Worm (Caenorhabditis elegans) whole organism, L3 larva: Measurements from ENCODE around the gene sri-50.

Experiments
- aly-2 ChIP-seq: fragments of 150-350 bp; optimal IDR thresholded peaks from 2 replicates; lab custom pipeline; 2014; ENCODE audit warnings: missing biosample characterization, missing genetic modification characterization
- ceh-16 ChIP-seq: sonication (generic microtip); optimal IDR thresholded peaks from 2 replicates; lab custom pipeline; 2017; ENCODE audit warnings: missing biosample characterization, missing genetic modification characterization
- ceh-28 ChIP-seq: fragments of 150-350 bp; optimal IDR thresholded peaks from 2 replicates; lab custom pipeline; 2014; ENCODE audit warnings: missing biosample characterization, missing genetic modification reagents, missing genetic modification characterization
- ceh-9 ChIP-seq: sonication (generic microtip); optimal IDR thresholded peaks from 2 replicates; lab custom pipeline; 2018; ENCODE audit warnings: missing biosample characterization, missing genetic modification characterization
- egl-27 ChIP-seq: sonication (generic microtip); optimal IDR thresholded peaks from 4 replicates; lab custom pipeline; 2017; ENCODE audit warnings: missing biosample characterization, missing genetic modification reagents, missing genetic modification characterization
- egl-5 ChIP-seq: fragments of 150-350 bp; optimal IDR thresholded peaks from 2 replicates; lab custom pipeline; 2017; ENCODE audit warnings: missing biosample characterization, missing genetic modification reagents, missing genetic modification characterization, inconsistent platforms
- elt-1 ChIP-seq: fragments of 150-350 bp; optimal IDR thresholded peaks from 2 replicates; lab custom pipeline; 2014; ENCODE audit warnings: missing biosample characterization, missing genetic modification characterization
- elt-3 ChIP-seq, 3 experiments: fragments of 150-350 bp in 1 of 3; sonication (generic microtip) in 2 of 3; optimal IDR thresholded peaks; 2 replicates in 2 of 3; 4 replicates in 1 of 3; lab custom pipeline; 2014 to 2017; ENCODE audit warnings: missing biosample characterization in 3 of 3, missing genetic modification characterization in 3 of 3
- eor-1 ChIP-seq, 2 experiments: fragments of 150-350 bp; optimal IDR thresholded peaks; 2 replicates each; lab custom pipeline; 2014 to 2018; ENCODE audit warnings: missing biosample characterization in 2 of 2, missing genetic modification characterization in 2 of 2
- fkh-10 ChIP-seq: sonication (generic microtip); optimal IDR thresholded peaks from 2 replicates; lab custom pipeline; 2017; ENCODE audit warnings: missing biosample characterization, missing genetic modification reagents, missing genetic modification characterization
- fos-1 ChIP-seq: fragments of 150-350 bp; optimal IDR thresholded peaks from 2 replicates; lab custom pipeline; 2014; ENCODE audit warnings: missing biosample characterization, missing genetic modification characterization
- jun-1 ChIP-seq: fragments of 150-350 bp; optimal IDR thresholded peaks from 2 replicates; lab custom pipeline; 2014; ENCODE audit warnings: missing biosample characterization, missing genetic modification reagents, missing genetic modification characterization
- lin-15B ChIP-seq: fragments of 150-350 bp; optimal IDR thresholded peaks from 2 replicates; lab custom pipeline; 2014; ENCODE audit warnings: missing biosample characterization, missing genetic modification characterization
- lin-39 ChIP-seq: fragments of 150-350 bp; optimal IDR thresholded peaks from 2 replicates; lab custom pipeline; 2018; ENCODE audit warnings: missing biosample characterization, missing genetic modification reagents, missing genetic modification characterization
- lsy-12 ChIP-seq: sonication (generic microtip); optimal IDR thresholded peaks from 2 replicates; lab custom pipeline; 2016; ENCODE audit warnings: mild to moderate bottlenecking, missing genetic modification characterization, missing compliant biosample characterization
- mml-1 ChIP-seq: fragments of 150-350 bp; sonication (generic microtip); optimal IDR thresholded peaks from 3 replicates; lab custom pipeline; 2014; ENCODE audit warnings: missing biosample characterization, missing genetic modification characterization
- nfya-1 ChIP-seq: sonication (generic microtip); optimal IDR thresholded peaks from 2 replicates; lab custom pipeline; 2017; ENCODE audit warnings: missing genetic modification characterization, mild to moderate bottlenecking, missing compliant biosample characterization, antibody characterized with exemption, moderate library complexity; ENCODE audit not compliant: insufficient read depth
- nhr-11 ChIP-seq: fragments of 150-350 bp; optimal IDR thresholded peaks from 2 replicates; lab custom pipeline; 2014; ENCODE audit warnings: missing biosample characterization, missing genetic modification characterization
- nhr-12 ChIP-seq: fragments of 150-350 bp; optimal IDR thresholded peaks from 2 replicates; lab custom pipeline; 2014; ENCODE audit warnings: missing biosample characterization, missing genetic modification characterization
- nhr-23 ChIP-seq: fragments of 150-350 bp; optimal IDR thresholded peaks from 2 replicates; lab custom pipeline; 2014; ENCODE audit warnings: missing biosample characterization, missing genetic modification reagents, missing genetic modification characterization
- nhr-43 ChIP-seq: sonication (generic microtip); optimal IDR thresholded peaks from 2 replicates; lab custom pipeline; 2016; ENCODE audit warnings: mild to moderate bottlenecking, missing genetic modification characterization, missing compliant biosample characterization; ENCODE audit not compliant: poor library complexity, severe bottlenecking
- nhr-67 ChIP-seq: fragments of 150-350 bp; optimal IDR thresholded peaks from 2 replicates; lab custom pipeline; 2014; ENCODE audit warnings: missing biosample characterization, missing genetic modification characterization
- nhr-76 ChIP-seq: fragments of 150-350 bp; sonication (generic microtip); optimal IDR thresholded peaks from 5 replicates; lab custom pipeline; 2014; ENCODE audit warnings: missing biosample characterization, missing genetic modification characterization
- nhr-77 ChIP-seq: fragments of 150-350 bp; optimal IDR thresholded peaks from 2 replicates; lab custom pipeline; 2014; ENCODE audit warnings: missing biosample characterization, missing genetic modification characterization
- pqm-1 ChIP-seq: fragments of 150-350 bp; optimal IDR thresholded peaks from 2 replicates; lab custom pipeline; 2017; ENCODE audit warnings: missing biosample characterization, missing genetic modification characterization, inconsistent platforms
- sea-2 ChIP-seq: fragments of 150-350 bp; sonication (generic microtip); optimal IDR thresholded peaks from 4 replicates; lab custom pipeline; 2014; ENCODE audit warnings: missing biosample characterization, missing genetic modification reagents, missing genetic modification characterization
- snpc-4 ChIP-seq: fragments of 150-350 bp; optimal IDR thresholded peaks from 2 replicates; lab custom pipeline; 2014; ENCODE audit warnings: missing biosample characterization, missing genetic modification characterization
- tbx-2 ChIP-seq: sonication (generic microtip); optimal IDR thresholded peaks from 2 replicates; lab custom pipeline; 2016; ENCODE audit warnings: mild to moderate bottlenecking, missing genetic modification characterization, missing compliant biosample characterization
- unc-39 ChIP-seq: sonication (generic microtip); optimal IDR thresholded peaks from 4 replicates; lab custom pipeline; 2017; ENCODE audit warnings: missing biosample characterization, missing genetic modification characterization
- unc-62 ChIP-seq: fragments of 150-350 bp; sonication (generic microtip); optimal IDR thresholded peaks from 4 replicates; lab custom pipeline; 2014; ENCODE audit warnings: missing biosample characterization, missing genetic modification reagents, missing genetic modification characterization
- zag-1 ChIP-seq: fragments of 150-350 bp; optimal IDR thresholded peaks from 2 replicates; lab custom pipeline; 2014; ENCODE audit warnings: missing biosample characterization, missing genetic modification characterization
- ztf-4 ChIP-seq: fragments of 150-350 bp; optimal IDR thresholded peaks from 2 replicates; lab custom pipeline; 2014; ENCODE audit warnings: missing biosample characterization, missing genetic modification characterization

Gene sri-50

ce11 chrII:3230422-3230821, 26.9 kb downstream of the sri-50 start, which contains the start of gene srh-297:
Gene srh-297 (minus strand): TSS chrII:3230522.
- TF ChIP-seq fkh-10 (GFP tag; lab: Kevin White, UChicago) (no peak), nfya-1 (tag; lab: Kevin White, UChicago) (no peak), nhr-76 (tag; lab: Kevin White, UChicago) (no peak), lsy-12 (no peak), egl-27 (tag; lab: Kevin White, UChicago) (no peak), mml-1 (no peak), ceh-16 (tag; lab: Kevin White, UChicago) (no peak), jun-1 (tag; lab: Kevin White, UChicago) (no peak), nhr-23 (tag; lab: Kevin White, UChicago) (no peak), sea-2 (GFP tag; lab: Kevin White, UChicago) (no peak), tbx-2 (tag; lab: Kevin White, UChicago) (no peak)
- TF ChIP-seq, all 47 proteins: peak for 0

- TF ChIP-seq lsy-12 (no peak), nhr-12 (tag; lab: Kevin White, UChicago) (no peak), lin-39 (tag; lab: Kevin White, UChicago) (no peak), nhr-23 (tag; lab: Kevin White, UChicago) (no peak), ceh-9 (no peak), mml-1 (no peak), unc-62 (GFP tag; lab: Kevin White, UChicago) (no peak), lin-15B (tag; lab: Kevin White, UChicago) (no peak), egl-5 (tag; lab: Kevin White, UChicago) (no peak), nhr-11 (tag; lab: Kevin White, UChicago) (no peak), nhr-67 (tag; lab: Kevin White, UChicago) (no peak), eor-1 (tag; optimal IDR thresholded peaks at IDR 0.05; lab: Kevin White, UChicago) (no peak), egl-27 (tag; lab: Kevin White, UChicago) (no peak), elt-1 (tag; lab: Kevin White, UChicago) (no peak), sea-2 (GFP tag; lab: Kevin White, UChicago) (no peak), snpc-4 (tag; lab: Kevin White, UChicago) (no peak)
These were observed 31.2 kb downstream of the sri-50 start, which contains the start of gene C17F4.8 for ce11 chrII:3234725-3235124. Gene C17F4.8 (minus strand): TSS chrII:3234825.

ce11 chrII:3237038-3237521, 33.6 kb downstream of the sri-50 start, which contains the start of the genes srz-67 and C17F4.11:
Gene srz-67 (minus strand): TSS chrII:3237138.
Gene C17F4.11 (plus strand): TSS chrII:3237471.
- TF ChIP-seq nhr-23 (tag; lab: Kevin White, UChicago): no peak
- no peak for TF ChIP-seq ceh-16 (tag; lab: Kevin White, UChicago)
- TF ChIP-seq lsy-12: no peak
- no peak for TF ChIP-seq sea-2 (GFP tag; lab: Kevin White, UChicago)
- no peak for TF ChIP-seq ztf-4 (tag; lab: Kevin White, UChicago)
- TF ChIP-seq aly-2: no peak
- no peak for TF ChIP-seq fkh-10 (GFP tag; lab: Kevin White, UChicago)
- TF ChIP-seq nhr-43 (tag; lab: Kevin White, UChicago): no peak
- TF ChIP-seq nhr-77 (tag; lab: Kevin White, UChicago): no peak
- no peak for TF ChIP-seq nfya-1 (tag; lab: Kevin White, UChicago)
- TF ChIP-seq jun-1 (tag; lab: Kevin White, UChicago): no peak
- TF ChIP-seq eor-1 (tag; optimal IDR thresholded peaks at IDR 0.05; lab: Kevin White, UChicago): no peak
- TF ChIP-seq elt-3 (tag; optimal IDR thresholded peaks at IDR 0.05; lab: Kevin White, UChicago): no peak

- TF ChIP-seq ceh-28 (tag; lab: Kevin White, UChicago): no peak
- no peak for TF ChIP-seq ztf-4 (tag; lab: Kevin White, UChicago)
- no peak for TF ChIP-seq fos-1
- TF ChIP-seq tbx-2 (tag; lab: Kevin White, UChicago): no peak
- TF ChIP-seq zag-1 (tag; lab: Kevin White, UChicago): no peak
- no peak for TF ChIP-seq pqm-1 (tag; lab: Kevin White, UChicago)
- no peak for TF ChIP-seq unc-39 (tag; lab: Kevin White, UChicago)
These were observed 36.7 kb downstream of the sri-50 start, which contains the start of gene C17F4.3 for ce11 chrII:3240207-3240606. Gene C17F4.3 (plus strand): TSS chrII:3240507.

- TF ChIP-seq nhr-77 (tag; lab: Kevin White, UChicago) (no peak), sea-2 (GFP tag; lab: Kevin White, UChicago) (no peak), elt-3 (tag; optimal IDR thresholded peaks at IDR 0.05; lab: Kevin White, UChicago) (peak in 1 of 3 experiments; percentile 27), pqm-1 (tag; lab: Kevin White, UChicago) (no peak), nhr-23 (tag; lab: Kevin White, UChicago) (peak; percentile 35)
- TF ChIP-seq, all 47 proteins: peak for 2
These were observed 38.3 kb downstream of the sri-50 start for ce11 chrII:3241842-3242241.
